Fruit fly (Drosophila melanogaster): ENCODE data around the gene Dred.

DNA sequence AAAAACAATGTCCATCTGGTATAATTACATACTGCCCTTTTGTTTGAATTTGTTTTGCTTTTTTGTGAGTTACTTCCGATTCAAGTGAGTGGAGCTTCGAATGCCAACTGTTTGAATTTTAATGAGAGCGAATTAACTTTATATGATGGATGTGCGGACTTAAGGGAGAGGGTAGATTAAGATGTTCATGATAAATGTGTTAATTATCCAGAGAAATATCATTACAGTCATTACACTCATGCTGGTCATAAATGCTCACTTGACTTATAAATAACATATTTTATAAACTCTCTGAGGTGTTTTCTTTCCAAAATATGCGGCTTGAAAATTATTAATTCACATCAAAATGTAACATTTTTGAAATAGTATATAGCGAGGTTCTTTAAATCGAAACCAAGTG, 46.4 kb downstream of the Dred start, which contains the start of gene CG9449:
- TF ChIP-seq CG10348 (GFP tag; IDR thresholded peaks at IDR 0.05) (no peak), rn (GFP tag; IDR thresholded peaks at IDR 0.05) (no peak), CG15710 (tag; optimal IDR thresholded peaks at IDR 0.05) (no peak)
